Fruit fly (Drosophila melanogaster) whole organism, embryonic: ENCODE data around the gene Oatp33Eb.

Experiments
- Adf1 ChIP-seq: fragments of 200-800 bp; sonication (Bioruptor generic); IDR thresholded peaks from 2 replicates; pipeline ENCODE4 v1.3.6; 2022; ENCODE audit warnings: missing biosample characterization, missing genetic modification characterization
- Atf-2 ChIP-seq: fragments of 200-800 bp; sonication (Bioruptor generic); optimal IDR thresholded peaks from 2 replicates; lab custom pipeline; 2016; ENCODE audit warnings: missing biosample characterization, missing genetic modification characterization
- BEAF-32 ChIP-seq: fragments of 200-800 bp; sonication (Bioruptor generic); optimal IDR thresholded peaks from 3 replicates; lab custom pipeline; 2017; ENCODE audit warnings: missing biosample characterization, missing genetic modification characterization, mild to moderate bottlenecking, moderate library complexity, missing genetic modification reagents
- Bteb2 ChIP-seq: fragments of 200-800 bp; sonication (Bioruptor generic); optimal IDR thresholded peaks from 2 replicates; lab custom pipeline; 2016; ENCODE audit warnings: missing biosample characterization, missing genetic modification characterization
- CG11456 ChIP-seq: fragments of 200-800 bp; sonication (Bioruptor generic); IDR thresholded peaks from 3 replicates; pipeline ENCODE4 v1.3.6; 2022; ENCODE audit warnings: missing biosample characterization, missing genetic modification characterization
- CG1233 ChIP-seq: fragments of 200-800 bp; sonication (Bioruptor generic); optimal IDR thresholded peaks from 4 replicates; lab custom pipeline; 2018; ENCODE audit warnings: missing biosample characterization, mild to moderate bottlenecking, missing genetic modification characterization
- CG12769 ChIP-seq: fragments of 200-800 bp; sonication (Bioruptor generic); optimal IDR thresholded peaks from 2 replicates; lab custom pipeline; 2019; ENCODE audit warnings: missing biosample characterization, mild to moderate bottlenecking, missing genetic modification characterization, moderate library complexity
- CG14710 ChIP-seq: fragments of 200-800 bp; sonication (Bioruptor generic); optimal IDR thresholded peaks from 3 replicates; lab custom pipeline; 2019; ENCODE audit warnings: missing biosample characterization, mild to moderate bottlenecking, missing genetic modification characterization, moderate library complexity
- CG15601 ChIP-seq: fragments of 200-800 bp; sonication (Bioruptor generic); optimal IDR thresholded peaks from 3 replicates; lab custom pipeline; 2019; ENCODE audit warnings: missing biosample characterization, mild to moderate bottlenecking, missing genetic modification characterization, moderate library complexity
- CG17328 ChIP-seq: fragments of 200-800 bp; sonication (Bioruptor generic); IDR thresholded peaks from 2 replicates; pipeline ENCODE4 v1.3.6; 2022; ENCODE audit warnings: missing biosample characterization, missing genetic modification characterization
- CG18011 ChIP-seq: fragments of 200-800 bp; sonication (Bioruptor generic); optimal IDR thresholded peaks from 2 replicates; lab custom pipeline; 2017; ENCODE audit warnings: missing biosample characterization, missing genetic modification characterization, mild to moderate bottlenecking, moderate library complexity, missing genotype
- CG18764 ChIP-seq: fragments of 200-800 bp; sonication (Bioruptor generic); optimal IDR thresholded peaks from 3 replicates; lab custom pipeline; 2016; ENCODE audit warnings: missing biosample characterization, missing genetic modification characterization
- CG2199 ChIP-seq: fragments of 200-800 bp; sonication (Bioruptor generic); IDR thresholded peaks from 3 replicates; pipeline ENCODE4 v1.3.6; 2022; ENCODE audit warnings: missing biosample characterization, missing genetic modification characterization
- CG2202 ChIP-seq: fragments of 200-800 bp; sonication (Bioruptor generic); optimal IDR thresholded peaks from 2 replicates; lab custom pipeline; 2018; ENCODE audit warnings: missing biosample characterization, mild to moderate bottlenecking, missing genetic modification characterization
- CG31224 ChIP-seq: fragments of 200-800 bp; sonication (Bioruptor generic); IDR thresholded peaks from 2 replicates; pipeline ENCODE4 v1.3.6; 2022; ENCODE audit warnings: missing biosample characterization, missing genetic modification characterization
- CG34224 ChIP-seq: fragments of 200-800 bp; sonication (Bioruptor generic); IDR thresholded peaks from 3 replicates; pipeline ENCODE4 v1.3.6; 2022; ENCODE audit warnings: missing biosample characterization, missing genetic modification characterization; ENCODE audit not compliant: partially characterized antibody
- CG3726 ChIP-seq: fragments of 200-800 bp; sonication (Bioruptor generic); IDR thresholded peaks from 3 replicates; pipeline ENCODE4, ENCODE4 v1.3.6; 2022; ENCODE audit warnings: missing biosample characterization, missing genetic modification characterization
- CG4730 ChIP-seq: fragments of 200-800 bp; sonication (Bioruptor generic); IDR thresholded peaks from 2 replicates; pipeline ENCODE4 v1.3.6; 2022; ENCODE audit warnings: missing biosample characterization, missing genetic modification characterization
- CG6791 ChIP-seq: fragments of 200-800 bp; sonication (Bioruptor generic); IDR thresholded peaks from 3 replicates; pipeline ENCODE4 v1.3.6; 2022; ENCODE audit warnings: missing biosample characterization, missing genetic modification characterization; ENCODE audit not compliant: partially characterized antibody
- CG7372 ChIP-seq: fragments of 200-800 bp; sonication (Bioruptor generic); IDR thresholded peaks from 2 replicates; pipeline ENCODE4 v1.3.6; 2022; ENCODE audit warnings: missing biosample characterization, missing genetic modification characterization
- CHES-1-like ChIP-seq: fragments of 200-800 bp; sonication (Bioruptor generic); optimal IDR thresholded peaks from 2 replicates; lab custom pipeline; 2016; ENCODE audit warnings: missing biosample characterization, missing genetic modification characterization
- D19A ChIP-seq: fragments of 200-800 bp; optimal IDR thresholded peaks from 3 replicates; lab custom pipeline; 2019; ENCODE audit warnings: missing biosample characterization, mild to moderate bottlenecking, missing genetic modification characterization, moderate library complexity
- Dbx ChIP-seq: fragments of 200-800 bp; sonication (Bioruptor generic); IDR thresholded peaks from 3 replicates; pipeline ENCODE4 v1.3.6; 2022; ENCODE audit warnings: missing biosample characterization, missing genetic modification characterization
- E2f1 ChIP-seq: fragments of 200-800 bp; sonication (Bioruptor generic); IDR thresholded peaks from 2 replicates; pipeline ENCODE4 v1.3.6; 2022; ENCODE audit warnings: missing biosample characterization, missing genetic modification characterization
- Hr3 ChIP-seq: fragments of 200-800 bp; sonication (Bioruptor generic); optimal IDR thresholded peaks from 3 replicates; lab custom pipeline; 2016; ENCODE audit warnings: missing biosample characterization, missing genetic modification characterization
- Med ChIP-seq: fragments of 200-800 bp; sonication (Bioruptor generic); peaks from one replicate; lab custom pipeline; 2016; ENCODE audit warnings: missing biosample characterization, missing genetic modification characterization, mild to moderate bottlenecking, inconsistent platforms, moderate library complexity
- Mes4 ChIP-seq: fragments of 200-800 bp; sonication (Bioruptor generic); optimal IDR thresholded peaks from 2 replicates; lab custom pipeline; 2016; ENCODE audit warnings: missing biosample characterization, missing genetic modification characterization
- NC2α ChIP-seq: fragments of 200-800 bp; sonication (Bioruptor generic); optimal IDR thresholded peaks from 2 replicates; lab custom pipeline; 2016; ENCODE audit warnings: missing biosample characterization, missing genetic modification characterization
- Nf-YA ChIP-seq: fragments of 200-800 bp; sonication (Bioruptor generic); IDR thresholded peaks from 2 replicates; pipeline ENCODE4 v1.3.6; 2022; ENCODE audit warnings: missing biosample characterization, missing genetic modification characterization
- Oli ChIP-seq: fragments of 200-800 bp; sonication (Bioruptor generic); optimal IDR thresholded peaks from 2 replicates; lab custom pipeline; 2018; ENCODE audit warnings: missing biosample characterization, mild to moderate bottlenecking, missing genetic modification characterization, moderate library complexity
- Pdp1 ChIP-seq, 2 experiments: fragments of 200-800 bp; sonication (Bioruptor generic); optimal IDR thresholded peaks; 3 replicates each; lab custom pipeline; 2016; ENCODE audit warnings: missing biosample characterization in 2 of 2, missing genetic modification characterization in 2 of 2, mild to moderate bottlenecking in 1 of 2, moderate library complexity in 1 of 2
- Ravus ChIP-seq: fragments of 200-800 bp; sonication (Bioruptor generic); IDR thresholded peaks from 2 replicates; pipeline ENCODE4 v1.3.6; 2022; ENCODE audit warnings: missing biosample characterization, missing genetic modification characterization
- amos ChIP-seq: fragments of 200-800 bp; sonication (Bioruptor generic); IDR thresholded peaks from 2 replicates; pipeline ENCODE4 v1.3.6; 2022; ENCODE audit warnings: missing biosample characterization, missing genetic modification characterization; ENCODE audit not compliant: partially characterized antibody
- aop ChIP-seq: fragments of 200-800 bp; sonication (Bioruptor generic); IDR thresholded peaks from 2 replicates; pipeline ENCODE4 v1.3.6; 2022; ENCODE audit warnings: missing biosample characterization, missing genetic modification characterization
- bowl ChIP-seq: fragments of 200-800 bp; sonication (Bioruptor generic); IDR thresholded peaks from 2 replicates; pipeline ENCODE4 v1.3.6; 2022; ENCODE audit warnings: missing biosample characterization, missing genetic modification characterization
- dmrt11E ChIP-seq: fragments of 200-800 bp; sonication (Bioruptor generic); optimal IDR thresholded peaks from 3 replicates; lab custom pipeline; 2018; ENCODE audit warnings: missing biosample characterization, mild to moderate bottlenecking, missing genetic modification characterization, moderate library complexity
- gcm ChIP-seq: fragments of 200-800 bp; sonication (Bioruptor generic); optimal IDR thresholded peaks from 2 replicates; lab custom pipeline; 2019; ENCODE audit warnings: missing biosample characterization, mild to moderate bottlenecking, missing genetic modification characterization, moderate library complexity
- jumu ChIP-seq: fragments of 200-800 bp; sonication (Bioruptor generic); optimal IDR thresholded peaks from 3 replicates; lab custom pipeline; 2016; ENCODE audit warnings: missing biosample characterization, missing genetic modification characterization
- mld ChIP-seq: fragments of 200-800 bp; sonication (Bioruptor generic); IDR thresholded peaks from 3 replicates; pipeline ENCODE4 v1.3.6; 2022; ENCODE audit warnings: missing biosample characterization, missing genetic modification characterization; ENCODE audit not compliant: partially characterized antibody
- nerfin-2 ChIP-seq: fragments of 200-800 bp; sonication (Bioruptor generic); IDR thresholded peaks from 2 replicates; pipeline ENCODE4 v1.3.6; 2022; ENCODE audit warnings: missing biosample characterization, missing genetic modification characterization; ENCODE audit not compliant: partially characterized antibody
- pho ChIP-seq: fragments of 200-800 bp; sonication (Bioruptor generic); optimal IDR thresholded peaks from 2 replicates; lab custom pipeline; 2016; ENCODE audit warnings: missing biosample characterization, missing genetic modification characterization
- pita ChIP-seq: fragments of 200-800 bp; sonication (Bioruptor generic); optimal IDR thresholded peaks from 2 replicates; lab custom pipeline; 2017; ENCODE audit warnings: missing biosample characterization, mild to moderate bottlenecking, missing genetic modification characterization
- schlank ChIP-seq: fragments of 200-800 bp; sonication (Bioruptor generic); optimal IDR thresholded peaks from 2 replicates; lab custom pipeline; 2018; ENCODE audit warnings: missing biosample characterization, mild to moderate bottlenecking, missing genetic modification characterization
- sd ChIP-seq: fragments of 200-800 bp; sonication (Bioruptor generic); optimal IDR thresholded peaks from 3 replicates; lab custom pipeline; 2018; ENCODE audit warnings: missing biosample characterization, mild to moderate bottlenecking, missing genetic modification characterization, moderate library complexity
- seq ChIP-seq: fragments of 200-800 bp; sonication (Bioruptor generic); IDR thresholded peaks from 2 replicates; pipeline ENCODE4 v1.3.6; 2022; ENCODE audit warnings: missing biosample characterization, missing genetic modification characterization
- sug ChIP-seq: fragments of 200-800 bp; optimal IDR thresholded peaks from 2 replicates; lab custom pipeline; 2019; ENCODE audit warnings: missing biosample characterization, mild to moderate bottlenecking, missing genetic modification characterization, moderate library complexity
- yki ChIP-seq: fragments of >200 bp; optimal IDR thresholded peaks from 3 replicates; lab custom pipeline; 2018

The Oatp33Eb gene

DNA sequence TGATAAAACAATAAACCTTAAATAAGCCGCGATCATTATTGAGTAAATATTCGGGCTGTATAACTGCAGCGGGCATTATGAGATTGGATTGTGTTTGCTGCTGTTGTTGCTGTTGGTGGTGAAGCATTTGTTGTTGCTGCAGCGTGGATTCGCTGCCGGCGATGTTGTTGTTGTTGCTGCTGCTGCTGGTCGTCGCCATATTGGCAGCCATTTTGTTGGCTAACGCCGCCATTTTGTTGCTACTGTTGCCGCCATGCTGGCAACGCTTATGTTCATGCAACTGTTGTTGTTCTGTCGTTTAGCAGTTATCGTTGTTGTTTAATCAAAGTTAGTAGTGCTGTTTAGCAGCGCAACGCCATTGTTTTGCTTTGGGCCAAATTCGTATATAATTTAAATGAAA lies 50.3 kb downstream of the Oatp33Eb start (continued):
- TF ChIP-seq CG2202: no peak
- TF ChIP-seq CG4730 (GFP tag; lab: Robert Waterston, UW): no peak
- no peak for TF ChIP-seq pita (GFP tag; lab: Kevin White, UChicago)
- no peak for TF ChIP-seq yki (lab: Kevin White, UChicago)
- TF ChIP-seq dmrt11E (tag; lab: Kevin White, UChicago): no peak
- TF ChIP-seq schlank (tag; lab: Kevin White, UChicago): no peak
- TF ChIP-seq mld (GFP tag; lab: Robert Waterston, UW): no peak
- TF ChIP-seq CG18764 (GFP tag; lab: Kevin White, UChicago): no peak
- TF ChIP-seq BEAF-32 (GFP tag; lab: Kevin White, UChicago): no peak
- no peak for TF ChIP-seq gcm (GFP tag; lab: Kevin White, UChicago)
- TF ChIP-seq E2f1 (GFP tag; lab: Robert Waterston, UW): no peak
- no peak for TF ChIP-seq D19A (tag; lab: Kevin White, UChicago)
- TF ChIP-seq nerfin-2 (GFP tag; lab: Robert Waterston, UW): no peak
- no peak for TF ChIP-seq Ravus
- no peak for TF ChIP-seq Nf-YA
- TF ChIP-seq Dbx (GFP tag; lab: Robert Waterston, UW): no peak
- no peak for TF ChIP-seq Atf-2 (GFP tag; lab: Kevin White, UChicago)
- TF ChIP-seq bowl (GFP tag; lab: Robert Waterston, UW): peak; percentile 41; the same call in 1 of the 2 replicates
- no peak for TF ChIP-seq Mes4 (GFP tag; lab: Kevin White, UChicago)
- no peak for TF ChIP-seq CHES-1-like (GFP tag; lab: Kevin White, UChicago)
- TF ChIP-seq Oli: no peak
- TF ChIP-seq CG7372 (GFP tag; lab: Robert Waterston, UW): no peak
- TF ChIP-seq Bteb2: no peak
- TF ChIP-seq amos (GFP tag; lab: Robert Waterston, UW): no peak
- 0 out of 3 replicates have a peak, but pooled peaks have one; percentile 10 for TF ChIP-seq CG11456 (GFP tag; lab: Robert Waterston, UW)
- peak; percentile 18; the same call in 1 of the 2 replicates for TF ChIP-seq CG17328 (GFP tag; lab: Robert Waterston, UW)
- TF ChIP-seq Hr3 (GFP tag; lab: Kevin White, UChicago): no peak
- TF ChIP-seq CG14710 (tag; lab: Kevin White, UChicago): no peak
- TF ChIP-seq seq (GFP tag; lab: Robert Waterston, UW): no peak; the same call in 1 of the 2 replicates
- no peak for TF ChIP-seq sug (tag; lab: Kevin White, UChicago)
- TF ChIP-seq pho: no peak
- no peak for TF ChIP-seq CG34224 (GFP tag; lab: Robert Waterston, UW)

DNA sequence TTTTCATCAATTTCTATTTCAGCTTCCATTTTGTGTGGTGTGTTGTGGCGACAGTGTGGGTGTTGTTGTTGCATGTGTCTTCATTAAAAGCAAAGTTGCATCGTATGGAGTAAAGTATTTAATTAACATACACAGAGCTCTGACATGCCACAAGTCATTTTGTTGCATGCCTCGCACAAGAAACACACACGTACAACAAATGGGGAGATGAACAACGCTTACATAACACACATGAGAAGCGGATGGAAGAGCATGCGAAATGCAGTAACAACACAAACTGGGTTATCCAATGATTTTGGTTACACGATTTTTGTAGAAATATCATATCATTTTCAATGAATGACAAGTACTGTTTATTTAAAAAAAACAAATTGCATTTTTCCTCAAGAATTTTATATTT lies 50.9 kb downstream of the Oatp33Eb start:
- TF ChIP-seq E2f1 (GFP tag; lab: Robert Waterston, UW): no peak
- TF ChIP-seq Adf1 (GFP tag; lab: Robert Waterston, UW): no peak
- TF ChIP-seq Pdp1 (GFP tag; optimal IDR thresholded peaks at IDR 0.05; lab: Kevin White, UChicago): peak in 1 of 2 experiments; percentile 73
- peak; percentile 56 for TF ChIP-seq Med (GFP tag; lab: Kevin White, UChicago)
- no peak for TF ChIP-seq CG1233 (GFP tag; lab: Kevin White, UChicago)
- TF ChIP-seq schlank (tag; lab: Kevin White, UChicago): no peak

DNA sequence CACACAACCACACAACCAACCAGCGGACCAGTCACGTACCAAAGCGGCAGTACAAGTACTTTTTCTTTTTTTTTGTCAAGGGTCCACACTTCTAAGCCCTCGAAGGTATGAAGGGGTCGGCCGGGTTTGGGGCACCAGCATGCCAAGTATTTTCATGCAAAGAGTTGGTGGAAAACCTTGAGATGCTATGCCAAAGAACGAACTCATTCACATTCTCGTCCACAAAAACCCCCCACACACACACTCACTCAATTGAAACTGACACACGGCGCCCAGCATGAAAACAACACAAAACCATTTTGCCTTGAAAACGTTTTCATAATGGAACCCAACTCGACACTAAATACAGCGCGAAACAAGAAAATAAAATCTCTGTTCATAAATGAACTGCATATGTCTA lies 52.1 kb downstream of the Oatp33Eb start:
- TF ChIP-seq CG15601 (tag; lab: Kevin White, UChicago): peak; percentile 2
- TF ChIP-seq Med (GFP tag; lab: Kevin White, UChicago): peak; percentile 27
- no peak for TF ChIP-seq CG6791
- TF ChIP-seq CG2199 (GFP tag; lab: Robert Waterston, UW): 0 out of 3 replicates have a peak, but pooled peaks have one; percentile 39
- peak; percentile 53 for TF ChIP-seq sd
- TF ChIP-seq CG18011: no peak
- 0 out of 3 replicates have a peak, but pooled peaks have one; percentile 6 for TF ChIP-seq CG3726 (GFP tag; lab: Robert Waterston, UW)
- no peak for TF ChIP-seq jumu (GFP tag; lab: Kevin White, UChicago)
- TF ChIP-seq CG12769 (tag; lab: Kevin White, UChicago): peak; percentile 11
- no peak for TF ChIP-seq NC2α
- TF ChIP-seq aop: no peak
- peak; percentile 85 for TF ChIP-seq CG31224 (GFP tag; lab: Robert Waterston, UW)
